Worm (Caenorhabditis elegans) whole organism, young adult: ENCODE measurements around the gene gcsh-1.

ENCODE experiments used
- C06A6.2 ChIP-seq: fragments of 200-800 bp; sonication (Bioruptor generic); conservative IDR thresholded peaks from 2 replicates; pipeline ENCODE4 v1.3.6; 2022; ENCODE audit warnings: missing genetic modification characterization, missing compliant biosample characterization
- F22D6.2 ChIP-seq: sonication (generic microtip); optimal IDR thresholded peaks from 2 replicates; lab custom pipeline; 2016; ENCODE audit warnings: mild to moderate bottlenecking, missing genetic modification characterization, missing compliant biosample characterization
- K11D2.4 ChIP-seq: fragments of 200-800 bp; sonication (Bioruptor generic); IDR thresholded peaks from 2 replicates; pipeline ENCODE4 v1.3.6; 2022; ENCODE audit warnings: missing genetic modification reagents, missing genetic modification characterization, missing compliant biosample characterization
- T26A5.8 ChIP-seq: sonication (generic microtip); optimal IDR thresholded peaks from 2 replicates; lab custom pipeline; 2016; ENCODE audit warnings: missing genetic modification characterization, missing compliant biosample characterization
- Y67H2A.10 ChIP-seq: fragments of 200-800 bp; sonication (Bioruptor generic); conservative IDR thresholded peaks from 2 replicates; pipeline ENCODE4 v1.3.6; 2022; ENCODE audit warnings: missing genetic modification reagents, missing genetic modification characterization, missing compliant biosample characterization
- ZK185.1 ChIP-seq: sonication (generic microtip); optimal IDR thresholded peaks from 2 replicates; lab custom pipeline; 2016; ENCODE audit warnings: mild to moderate bottlenecking, missing genetic modification characterization, missing compliant biosample characterization; ENCODE audit not compliant: poor library complexity, severe bottlenecking
- aptf-3 ChIP-seq: fragments of 200-800 bp; sonication (Bioruptor generic); IDR thresholded peaks from 2 replicates; pipeline ENCODE4 v1.3.6; 2022; ENCODE audit warnings: missing genetic modification characterization, missing compliant biosample characterization
- atf-7 ChIP-seq: sonication (generic microtip); optimal IDR thresholded peaks from 2 replicates; lab custom pipeline; 2017; ENCODE audit warnings: mild to moderate bottlenecking, missing genetic modification characterization, missing compliant biosample characterization
- cebp-1 ChIP-seq, 2 experiments: fragments of 200-800 bp in 1 of 2; sonication (Bioruptor generic) in 1 of 2; sonication (generic microtip) in 1 of 2; IDR thresholded peaks in 1 of 2; optimal IDR thresholded peaks in 1 of 2; 2 replicates each; pipeline versions ENCODE4 v1.3.6 to Lab custom; 2017 to 2022; ENCODE audit warnings: missing compliant biosample characterization in 2 of 2, missing genetic modification characterization in 2 of 2, mild to moderate bottlenecking in 1 of 2, missing genetic modification reagents in 1 of 2, moderate library complexity in 1 of 2
- ceh-27 ChIP-seq: fragments of 200-800 bp; sonication (Bioruptor generic); optimal IDR thresholded peaks from 2 replicates; lab custom pipeline; 2018; ENCODE audit warnings: mild to moderate bottlenecking, missing genetic modification characterization, moderate library complexity, missing compliant biosample characterization
- chd-7 ChIP-seq: sonication (generic microtip); optimal IDR thresholded peaks from 2 replicates; lab custom pipeline; 2016; ENCODE audit warnings: mild to moderate bottlenecking, missing genetic modification characterization, moderate library complexity, missing compliant biosample characterization
- dox-1 ChIP-seq: fragments of 200-800 bp; sonication (Bioruptor generic); IDR thresholded peaks from 2 replicates; pipeline ENCODE4 v1.3.6; 2022; ENCODE audit warnings: missing genetic modification reagents, missing genetic modification characterization, missing compliant biosample characterization
- dpl-1 ChIP-seq: fragments of 150-350 bp; optimal IDR thresholded peaks from 2 replicates; lab custom pipeline; 2014; ENCODE audit warnings: missing biosample characterization, missing genetic modification reagents, missing genetic modification characterization
- egrh-3 ChIP-seq: fragments of 200-800 bp; sonication (Bioruptor generic); IDR thresholded peaks from 2 replicates; pipeline ENCODE4 v1.3.6; 2022; ENCODE audit warnings: missing genetic modification reagents, missing genetic modification characterization, missing compliant biosample characterization
- ekl-4 ChIP-seq: fragments of 200-800 bp; sonication (Bioruptor generic); IDR thresholded peaks from 2 replicates; pipeline ENCODE4 v1.3.6; 2022; ENCODE audit warnings: missing genetic modification reagents, missing genetic modification characterization, missing compliant biosample characterization
- ets-4 ChIP-seq: fragments of 200-800 bp; sonication (Bioruptor generic); optimal IDR thresholded peaks from 2 replicates; lab custom pipeline; 2018; ENCODE audit warnings: mild to moderate bottlenecking, missing genetic modification characterization, missing compliant biosample characterization
- gei-17 ChIP-seq: fragments of 200-800 bp; sonication (Bioruptor generic); optimal IDR thresholded peaks from 2 replicates; lab custom pipeline; 2018; ENCODE audit warnings: mild to moderate bottlenecking, missing genetic modification characterization, missing compliant biosample characterization
- hmg-1.2 ChIP-seq: fragments of 200-800 bp; sonication (Bioruptor generic); IDR thresholded peaks from 2 replicates; pipeline ENCODE4 v1.3.6; 2022; ENCODE audit warnings: missing genetic modification reagents, missing genetic modification characterization, missing compliant biosample characterization
- hmg-20 ChIP-seq: fragments of 200-800 bp; sonication (Bioruptor generic); IDR thresholded peaks from 2 replicates; pipeline ENCODE4 v1.3.6; 2022; ENCODE audit warnings: missing genetic modification reagents, missing genetic modification characterization, missing compliant biosample characterization
- let-526 ChIP-seq: fragments of 200-800 bp; sonication (Bioruptor generic); IDR thresholded peaks from 2 replicates; pipeline ENCODE4 v1.3.6; 2022; ENCODE audit warnings: missing genetic modification reagents, missing genetic modification characterization, missing compliant biosample characterization
- lin-26 ChIP-seq: fragments of 200-800 bp; sonication (Bioruptor generic); IDR thresholded peaks from 2 replicates; pipeline ENCODE4 v1.3.6; 2022; ENCODE audit warnings: missing genetic modification reagents, missing genetic modification characterization, missing compliant biosample characterization
- lin-40 ChIP-seq: sonication (generic microtip); optimal IDR thresholded peaks from 2 replicates; lab custom pipeline; 2016; ENCODE audit warnings: missing genetic modification characterization, mild to moderate bottlenecking, missing compliant biosample characterization, missing genotype, missing genetic modification reagents
- lsl-1 ChIP-seq: fragments of 200-800 bp; sonication (Bioruptor generic); optimal IDR thresholded peaks from 2 replicates; lab custom pipeline; 2018; ENCODE audit warnings: mild to moderate bottlenecking, missing genetic modification characterization, moderate library complexity, missing compliant biosample characterization
- madf-10 ChIP-seq: sonication (generic microtip); optimal IDR thresholded peaks from 2 replicates; lab custom pipeline; 2016; ENCODE audit warnings: mild to moderate bottlenecking, missing genetic modification characterization, missing compliant biosample characterization
- madf-6 ChIP-seq: fragments of 200-800 bp; sonication (Bioruptor generic); IDR thresholded peaks from 2 replicates; pipeline ENCODE4 v1.3.6; 2022; ENCODE audit warnings: missing genetic modification reagents, missing genetic modification characterization, missing compliant biosample characterization
- madf-8 ChIP-seq: fragments of 200-800 bp; sonication (Bioruptor generic); conservative IDR thresholded peaks from 2 replicates; pipeline ENCODE4 v1.3.6; 2022; ENCODE audit warnings: missing genetic modification reagents, missing genetic modification characterization, missing compliant biosample characterization
- mcd-1 ChIP-seq: fragments of 200-800 bp; sonication (Bioruptor generic); IDR thresholded peaks from 2 replicates; pipeline ENCODE4 v1.3.6; 2022; ENCODE audit warnings: missing genetic modification reagents, missing genetic modification characterization, missing compliant biosample characterization
- nhr-80 ChIP-seq: sonication (generic microtip); optimal IDR thresholded peaks from 2 replicates; lab custom pipeline; 2016; ENCODE audit warnings: missing genetic modification characterization, missing compliant biosample characterization
- pha-4 ChIP-seq: fragments of 150-350 bp; sonication (generic microtip); optimal IDR thresholded peaks from 2 replicates; lab custom pipeline; 2014; ENCODE audit warnings: missing biosample characterization, missing genetic modification reagents, missing genetic modification characterization
- rec-8 ChIP-seq, 2 experiments: sonication (generic microtip); optimal IDR thresholded peaks; 2 replicates each; lab custom pipeline; 2016; ENCODE audit warnings: mild to moderate bottlenecking in 2 of 2, missing genetic modification characterization in 2 of 2, missing genetic modification reagents in 2 of 2, missing genotype in 2 of 2, missing biosample characterization in 1 of 2, missing compliant biosample characterization in 1 of 2, moderate library complexity in 1 of 2
- snpc-1.1 ChIP-seq: sonication (generic microtip); optimal IDR thresholded peaks from 2 replicates; lab custom pipeline; 2017; ENCODE audit warnings: missing genetic modification characterization, mild to moderate bottlenecking, missing compliant biosample characterization, antibody characterized with exemption, moderate library complexity, missing genotype, missing genetic modification reagents; ENCODE audit not compliant: insufficient read depth
- snpc-4 ChIP-seq, 5 experiments: fragments of 150-350 bp in 1 of 5; sonication (generic microtip) in 4 of 5; optimal IDR thresholded peaks; 2 replicates each; lab custom pipeline; 2014 to 2018; ENCODE audit warnings: missing genetic modification characterization in 5 of 5, missing biosample characterization in 3 of 5, antibody characterized with exemption in 2 of 5, mild to moderate bottlenecking in 2 of 5, missing compliant biosample characterization in 2 of 5, missing genotype in 2 of 5, moderate library complexity in 2 of 5, missing genetic modification reagents in 1 of 5
- somi-1 ChIP-seq: fragments of 200-800 bp; sonication (Bioruptor generic); optimal IDR thresholded peaks from 2 replicates; lab custom pipeline; 2018; ENCODE audit warnings: mild to moderate bottlenecking, missing genetic modification characterization, missing compliant biosample characterization
- tbp1 ChIP-seq: fragments of 200-800 bp; sonication (Bioruptor generic); optimal IDR thresholded peaks from 2 replicates; lab custom pipeline; 2018; ENCODE audit warnings: mild to moderate bottlenecking, missing genetic modification characterization, missing compliant biosample characterization
- unc-62 ChIP-seq: fragments of 150-350 bp; optimal IDR thresholded peaks from 2 replicates; lab custom pipeline; 2014; ENCODE audit warnings: missing biosample characterization, missing genetic modification reagents, missing genetic modification characterization
- zfh-2 ChIP-seq: fragments of 200-800 bp; sonication (Bioruptor generic); conservative IDR thresholded peaks from 2 replicates; pipeline ENCODE4 v1.3.6; 2022; ENCODE audit warnings: missing genetic modification reagents, missing genetic modification characterization, missing compliant biosample characterization
- zim-3 ChIP-seq: sonication (generic microtip); optimal IDR thresholded peaks from 2 replicates; lab custom pipeline; 2017; ENCODE audit warnings: mild to moderate bottlenecking, missing genetic modification characterization, moderate library complexity, missing compliant biosample characterization
- ztf-22 ChIP-seq: fragments of 200-800 bp; sonication (Bioruptor generic); optimal IDR thresholded peaks from 2 replicates; lab custom pipeline; 2018; ENCODE audit warnings: mild to moderate bottlenecking, missing genetic modification characterization, moderate library complexity, missing compliant biosample characterization
- ztf-26 ChIP-seq: sonication (generic microtip); optimal IDR thresholded peaks from 2 replicates; lab custom pipeline; 2017; ENCODE audit warnings: missing genetic modification characterization, missing compliant biosample characterization

The gcsh-1 gene

ce11 chrX:14505578-14506353, 9.1 kb downstream of the gcsh-1 start:
- TF ChIP-seq gei-17 (GFP tag; lab: Kevin White, UChicago), result peak; percentile 22
- TF ChIP-seq lin-26 (GFP tag; lab: Robert Waterston, UW), result peak; percentile 36; the same call in 1 of the 2 replicates
- TF ChIP-seq lin-40 (tag; lab: Kevin White, UChicago), result peak; percentile 36
- TF ChIP-seq tbp1, result peak; percentile 16
- TF ChIP-seq ceh-27 (GFP tag; lab: Kevin White, UChicago), result peak; percentile 34
- no peak for TF ChIP-seq snpc-4 (GFP tag; optimal IDR thresholded peaks at IDR 0.05; lab: Kevin White, UChicago)
- TF ChIP-seq snpc-4 (tag; optimal IDR thresholded peaks at IDR 0.05; lab: Kevin White, UChicago), result peak in 1 of 4 experiments; percentile 45
- TF ChIP-seq T26A5.8, result no peak
- TF ChIP-seq ets-4 (GFP tag; lab: Kevin White, UChicago), result peak; percentile 36
- TF ChIP-seq Y67H2A.10, result no peak
- no peak for TF ChIP-seq pha-4
- peak; percentile 20; the same call in 1 of the 2 replicates for TF ChIP-seq hmg-1.2 (GFP tag; lab: Robert Waterston, UW)
- TF ChIP-seq let-526 (GFP tag; lab: Robert Waterston, UW), result peak; percentile 23; the same call in 1 of the 2 replicates
- peak; percentile 7 for TF ChIP-seq atf-7 (tag; lab: Kevin White, UChicago)
- TF ChIP-seq K11D2.4 (GFP tag; lab: Robert Waterston, UW), result no peak
- peak; percentile 79 for TF ChIP-seq egrh-3 (GFP tag; lab: Robert Waterston, UW)
- peak; percentile 69 for TF ChIP-seq dox-1
- TF ChIP-seq chd-7 (tag; lab: Kevin White, UChicago), result peak; percentile 52
- TF ChIP-seq ZK185.1 (tag; lab: Kevin White, UChicago), result no peak
- peak; percentile 92 for TF ChIP-seq nhr-80 (tag; lab: Kevin White, UChicago)
- peak; percentile 98 for TF ChIP-seq zfh-2 (GFP tag; lab: Robert Waterston, UW)
- TF ChIP-seq madf-10 (tag; lab: Kevin White, UChicago), result no peak
- TF ChIP-seq cebp-1 (GFP tag; IDR thresholded peaks at IDR 0.05; lab: Robert Waterston, UW), result no peak
- TF ChIP-seq cebp-1 (tag; optimal IDR thresholded peaks at IDR 0.05; lab: Kevin White, UChicago), result peak; percentile 73
- peak; percentile 48 for TF ChIP-seq ztf-22 (GFP tag; lab: Kevin White, UChicago)
- TF ChIP-seq madf-6, result 0 out of 2 replicates have a peak, but pooled peaks have one; percentile 32
- 0 out of 2 replicates have a peak, but pooled peaks have one; percentile 21 for TF ChIP-seq mcd-1 (GFP tag; lab: Robert Waterston, UW)
- TF ChIP-seq ztf-26 (tag; lab: Kevin White, UChicago), result peak; percentile 18
- TF ChIP-seq F22D6.2 (tag; lab: Kevin White, UChicago), result no peak
- peak; percentile 55 for TF ChIP-seq somi-1 (GFP tag; lab: Kevin White, UChicago)

ce11 chrX:14504551-14504902, 10.3 kb downstream of the gcsh-1 start:
- TF ChIP-seq nhr-80 (tag; lab: Kevin White, UChicago) (peak; percentile 38), zim-3 (tag; lab: Kevin White, UChicago) (no peak)

- peak; percentile 13 for TF ChIP-seq unc-62
- no peak for TF ChIP-seq rec-8 (tag; optimal IDR thresholded peaks at IDR 0.05; lab: Kevin White, UChicago)
- no peak for TF ChIP-seq lsl-1 (GFP tag; lab: Kevin White, UChicago)
- no peak for TF ChIP-seq aptf-3 (GFP tag; lab: Robert Waterston, UW)
- no peak for TF ChIP-seq ekl-4 (GFP tag; lab: Robert Waterston, UW)
- TF ChIP-seq zfh-2 (GFP tag; lab: Robert Waterston, UW), result peak; percentile 94
- TF ChIP-seq cebp-1 (GFP tag; IDR thresholded peaks at IDR 0.05; lab: Robert Waterston, UW), result no peak
- peak; percentile 21 for TF ChIP-seq cebp-1 (tag; optimal IDR thresholded peaks at IDR 0.05; lab: Kevin White, UChicago)
- TF ChIP-seq tbp1, result no peak
- no peak for TF ChIP-seq hmg-20 (GFP tag; lab: Robert Waterston, UW)
- TF ChIP-seq egrh-3 (GFP tag; lab: Robert Waterston, UW), result peak; percentile 29; the same call in 1 of the 2 replicates
- peak; percentile 64 for TF ChIP-seq dox-1
- no peak for TF ChIP-seq C06A6.2 (GFP tag; lab: Robert Waterston, UW)
- no peak for TF ChIP-seq dpl-1 (GFP tag; lab: Kevin White, UChicago)
- no peak for TF ChIP-seq lin-26 (GFP tag; lab: Robert Waterston, UW)
- no peak for TF ChIP-seq T26A5.8
- TF ChIP-seq madf-8, result no peak
- TF ChIP-seq nhr-80 (tag; lab: Kevin White, UChicago), result peak; percentile 30
- no peak for TF ChIP-seq atf-7 (tag; lab: Kevin White, UChicago)
- no peak for TF ChIP-seq K11D2.4 (GFP tag; lab: Robert Waterston, UW)
- no peak for TF ChIP-seq snpc-1.1 (tag; lab: Kevin White, UChicago)
Measured at ce11 chrX:14503800-14504550, 10.9 kb downstream of the gcsh-1 start, which contains the start of gene M163.1. TSS of gene M163.1 (minus strand) at chrX:14503824.
